Worm (Caenorhabditis elegans): ENCODE results near the gene bris-1.

bris-1 gene

ce11 chrIV:3794437-3794836 lies 24.7 kb downstream of the bris-1 start, which contains the start of gene K09B3.1:
Gene K09B3.1, plus strand, starts transcription at chrIV:3794737.
- TF ChIP-seq skn-1 (tag; optimal IDR thresholded peaks at IDR 0.05) (no peak), nhr-25 (tag; optimal IDR thresholded peaks at IDR 0.05) (no peak), fkh-2 (tag; optimal IDR thresholded peaks at IDR 0.05) (no peak)

- TF ChIP-seq unc-39 (tag; optimal IDR thresholded peaks at IDR 0.05) = no peak
- no peak for TF ChIP-seq snpc-4 (tag; optimal IDR thresholded peaks at IDR 0.05)
- no peak for TF ChIP-seq lin-15B (tag; optimal IDR thresholded peaks at IDR 0.05)
- TF ChIP-seq ceh-16 (tag; optimal IDR thresholded peaks at IDR 0.05) = no peak
- TF ChIP-seq ama-1 (optimal IDR thresholded peaks at IDR 0.05) = no peak
- TF ChIP-seq nhr-12 (tag; optimal IDR thresholded peaks at IDR 0.05) = no peak
- no peak for TF ChIP-seq ZK546.5 (tag; optimal IDR thresholded peaks at IDR 0.05)
- TF ChIP-seq fkh-10 (GFP tag; optimal IDR thresholded peaks at IDR 0.05) = no peak
- no peak for TF ChIP-seq nhr-77 (tag; optimal IDR thresholded peaks at IDR 0.05)
- no peak for TF ChIP-seq egl-5 (tag; optimal IDR thresholded peaks at IDR 0.05)
- TF ChIP-seq egl-27 (tag; optimal IDR thresholded peaks at IDR 0.05) = no peak
- TF ChIP-seq ceh-82 (tag; optimal IDR thresholded peaks at IDR 0.05) = no peak
- no peak for TF ChIP-seq ztf-11 (tag; optimal IDR thresholded peaks at IDR 0.05)
- TF ChIP-seq R02D3.7 (tag; optimal IDR thresholded peaks at IDR 0.05) = no peak
- TF ChIP-seq skn-1 (tag; optimal IDR thresholded peaks at IDR 0.05) = no peak
- no peak for TF ChIP-seq mdl-1 (tag; optimal IDR thresholded peaks at IDR 0.05)
- TF ChIP-seq lsy-12 (tag; optimal IDR thresholded peaks at IDR 0.05) = no peak
- TF ChIP-seq nhr-11 (tag; optimal IDR thresholded peaks at IDR 0.05) = no peak
- no peak for TF ChIP-seq nhr-76 (tag; optimal IDR thresholded peaks at IDR 0.05)
Observed at ce11 chrIV:3783910-3784309, 35.2 kb downstream of the bris-1 start, which contains the start of gene glct-6. Gene glct-6, plus strand, starts transcription at chrIV:3784210.

DNA sequence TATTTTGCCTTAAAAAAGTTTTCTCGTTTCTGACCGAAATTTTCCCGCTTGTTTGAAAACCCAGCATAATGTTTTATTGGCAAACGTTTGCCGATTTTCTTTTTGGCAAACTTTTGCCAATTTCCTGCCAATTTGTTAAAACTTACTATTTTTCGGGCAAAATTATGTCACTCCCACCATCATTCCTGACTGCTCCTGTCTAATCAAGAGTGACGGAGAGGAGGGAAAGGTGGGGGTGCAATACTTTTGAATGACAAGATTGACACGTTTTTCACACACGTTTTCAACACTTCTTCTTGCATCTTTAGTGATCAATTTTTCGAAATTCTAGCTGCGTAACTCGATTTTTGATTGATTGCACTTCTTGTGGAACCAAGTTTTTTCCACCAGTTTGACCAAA lies 37.6 kb downstream of the bris-1 start:
- TF ChIP-seq lin-39 (tag; optimal IDR thresholded peaks at IDR 0.05) (no peak), nhr-11 (tag; optimal IDR thresholded peaks at IDR 0.05) (no peak), snpc-4 (tag; optimal IDR thresholded peaks at IDR 0.05) (no peak), skn-1 (tag; optimal IDR thresholded peaks at IDR 0.05) (no peak), ceh-9 (tag; optimal IDR thresholded peaks at IDR 0.05) (no peak), daf-12 (tag; optimal IDR thresholded peaks at IDR 0.05) (no peak), unc-62 (GFP tag; optimal IDR thresholded peaks at IDR 0.05) (no peak), mdl-1 (tag; optimal IDR thresholded peaks at IDR 0.05) (no peak), nfya-1 (tag; optimal IDR thresholded peaks at IDR 0.05; ENCODE audit: insufficient read depth) (no peak), nhr-77 (tag; optimal IDR thresholded peaks at IDR 0.05) (no peak), ceh-82 (tag; optimal IDR thresholded peaks at IDR 0.05) (no peak), pqm-1 (tag; optimal IDR thresholded peaks at IDR 0.05) (no peak), elt-2 (tag; optimal IDR thresholded peaks at IDR 0.05) (no peak), nhr-28 (tag; optimal IDR thresholded peaks at IDR 0.05) (no peak), sea-2 (GFP tag; optimal IDR thresholded peaks at IDR 0.05) (no peak), fkh-10 (GFP tag; optimal IDR thresholded peaks at IDR 0.05) (no peak), fos-1 (tag; optimal IDR thresholded peaks at IDR 0.05) (no peak), R02D3.7 (tag; optimal IDR thresholded peaks at IDR 0.05) (no peak), ceh-28 (tag; optimal IDR thresholded peaks at IDR 0.05) (no peak)

DNA sequence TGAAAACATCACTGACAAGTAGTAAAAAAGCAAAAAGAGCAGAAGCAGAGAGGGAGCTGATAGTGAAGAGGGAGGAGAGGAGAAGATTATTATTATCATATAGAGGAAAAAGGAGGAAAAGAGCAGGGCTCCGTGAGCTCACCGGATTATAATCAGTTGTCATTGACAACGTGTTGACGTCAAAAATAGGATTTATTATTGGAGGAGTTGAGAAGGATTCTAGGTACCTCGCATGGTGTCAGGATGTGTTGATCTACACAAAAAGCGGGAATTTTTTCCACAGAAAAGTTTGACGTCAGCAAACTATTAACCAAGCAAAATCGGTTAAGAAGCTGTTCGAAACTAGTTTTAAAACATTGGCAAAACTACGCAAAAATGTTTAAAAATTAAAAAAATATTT lies 45.0 kb downstream of the bris-1 start:
- TF ChIP-seq mdl-1 (tag; optimal IDR thresholded peaks at IDR 0.05) = no peak
- TF ChIP-seq nhr-11 (tag; optimal IDR thresholded peaks at IDR 0.05) = no peak
- no peak for TF ChIP-seq ZK546.5 (tag; optimal IDR thresholded peaks at IDR 0.05)
- TF ChIP-seq nhr-43 (tag; optimal IDR thresholded peaks at IDR 0.05; ENCODE audit: poor library complexity, severe bottlenecking) = no peak
- no peak for TF ChIP-seq daf-12 (tag; optimal IDR thresholded peaks at IDR 0.05)
- TF ChIP-seq tbx-2 (tag; optimal IDR thresholded peaks at IDR 0.05) = no peak

- no peak for TF ChIP-seq snpc-4 (tag; optimal IDR thresholded peaks at IDR 0.05)
- no peak for TF ChIP-seq nhr-67 (tag; optimal IDR thresholded peaks at IDR 0.05)
- no peak for TF ChIP-seq skn-1 (tag; optimal IDR thresholded peaks at IDR 0.05)
- TF ChIP-seq elt-3 (tag; optimal IDR thresholded peaks at IDR 0.05) = no peak
- no peak for TF ChIP-seq nhr-12 (tag; optimal IDR thresholded peaks at IDR 0.05)
- no peak for TF ChIP-seq lsy-12 (tag; optimal IDR thresholded peaks at IDR 0.05)
- TF ChIP-seq nhr-23 (tag; optimal IDR thresholded peaks at IDR 0.05) = no peak
- no peak for TF ChIP-seq ceh-9 (tag; optimal IDR thresholded peaks at IDR 0.05)
- no peak for TF ChIP-seq nfya-1 (tag; optimal IDR thresholded peaks at IDR 0.05; ENCODE audit: insufficient read depth)
- TF ChIP-seq jun-1 (tag; optimal IDR thresholded peaks at IDR 0.05) = no peak
- no peak for TF ChIP-seq sea-2 (GFP tag; optimal IDR thresholded peaks at IDR 0.05)
- no peak for TF ChIP-seq ceh-28 (tag; optimal IDR thresholded peaks at IDR 0.05)
- no peak for TF ChIP-seq eor-1 (tag; optimal IDR thresholded peaks at IDR 0.05)
- no peak for TF ChIP-seq nhr-25 (tag; optimal IDR thresholded peaks at IDR 0.05)
- no peak for TF ChIP-seq egl-27 (tag; optimal IDR thresholded peaks at IDR 0.05)
- TF ChIP-seq nhr-77 (tag; optimal IDR thresholded peaks at IDR 0.05) = no peak
- no peak for TF ChIP-seq fkh-2 (tag; optimal IDR thresholded peaks at IDR 0.05)
Observed at ce11 chrIV:3767749-3768148, 51.4 kb downstream of the bris-1 start.
